Fruit fly (Drosophila melanogaster): ENCODE results near the gene CG42713.

- TF ChIP-seq CG1621 (tag; optimal IDR thresholded peaks at IDR 0.05), result peak; percentile 13
- TF ChIP-seq Met (GFP tag; optimal IDR thresholded peaks at IDR 0.05), result peak; percentile 64
- peak; percentile 59 for TF ChIP-seq Hr39 (GFP tag; optimal IDR thresholded peaks at IDR 0.05)
- TF ChIP-seq acj6 (GFP tag; optimal IDR thresholded peaks at IDR 0.05), result peak; percentile 52
- peak; percentile 24 for TF ChIP-seq Blimp-1 (GFP tag; optimal IDR thresholded peaks at IDR 0.05)
- peak; percentile 21; the same call in 1 of the 2 replicates for TF ChIP-seq Gug (GFP tag; IDR thresholded peaks at IDR 0.05)
- peak; percentile 56 for TF ChIP-seq CG3032 (tag; optimal IDR thresholded peaks at IDR 0.05)
- peak; percentile 10 for TF ChIP-seq CG16779 (tag; optimal IDR thresholded peaks at IDR 0.05)
- no peak for TF ChIP-seq net (GFP tag; optimal IDR thresholded peaks at IDR 0.05)
- TF ChIP-seq CG11762 (GFP tag; optimal IDR thresholded peaks at IDR 0.05; ENCODE audit: insufficient read depth), result peak; percentile 21
- TF ChIP-seq spab (GFP tag; optimal IDR thresholded peaks at IDR 0.05), result peak; percentile 31
- peak; percentile 12 for TF ChIP-seq pdm3 (GFP tag; optimal IDR thresholded peaks at IDR 0.05)
- TF ChIP-seq CG32006 (GFP tag; optimal IDR thresholded peaks at IDR 0.05), result peak; percentile 43
- TF ChIP-seq CG3919 (GFP tag; optimal IDR thresholded peaks at IDR 0.05), result peak; percentile 67
Observed at dm6 chr2L:8860767-8861166, 30.5 kb upstream of the CG42713 start.

Data from whole organism, prepupa.